Fruit fly (Drosophila melanogaster): Measurements from ENCODE around the gene tin.
A peak's percentile ranks its signal among the peaks of the same experiment; 100 is the strongest.

Gene tin

dm6 chr3R:21330542-21330941 is 48.2 kb upstream of the tin start (continued):
- TF ChIP-seq schlank (tag; optimal IDR thresholded peaks at IDR 0.05) = no peak
- TF ChIP-seq CG4854 (GFP tag; optimal IDR thresholded peaks at IDR 0.05) = no peak
- TF ChIP-seq btn (GFP tag; optimal IDR thresholded peaks at IDR 0.05) = no peak
- no peak for TF ChIP-seq mirr (GFP tag; optimal IDR thresholded peaks at IDR 0.05)
- TF ChIP-seq esg (GFP tag; conservative IDR thresholded peaks at IDR 0.05) = peak; percentile 53
- TF ChIP-seq CG7963 (GFP tag; IDR thresholded peaks at IDR 0.05; ENCODE audit: partially characterized antibody) = no peak
- TF ChIP-seq fru (optimal IDR thresholded peaks at IDR 0.05) = no peak
- TF ChIP-seq aop (GFP tag; IDR thresholded peaks at IDR 0.05) = no peak
- peak; percentile 26 for TF ChIP-seq maf-S (GFP tag; optimal IDR thresholded peaks at IDR 0.05)
- TF ChIP-seq Hr78 (GFP tag; optimal IDR thresholded peaks at IDR 0.05) = no peak
- no peak for TF ChIP-seq ash1 (GFP tag; optimal IDR thresholded peaks at IDR 0.05)
- peak; percentile 48 for TF ChIP-seq HLH3B (GFP tag; IDR thresholded peaks at IDR 0.05)
- TF ChIP-seq pnt (GFP tag; optimal IDR thresholded peaks at IDR 0.05) = peak; percentile 36
- TF ChIP-seq gcm2 (GFP tag; optimal IDR thresholded peaks at IDR 0.05) = no peak
- peak; percentile 24 for TF ChIP-seq CG1529 (GFP tag; optimal IDR thresholded peaks at IDR 0.05)
- TF ChIP-seq Drgx (GFP tag; IDR thresholded peaks at IDR 0.05) = 0 out of 2 replicates have a peak, but pooled peaks have one; percentile 29
- TF ChIP-seq Usf (GFP tag; optimal IDR thresholded peaks at IDR 0.05) = no peak
- no peak for TF ChIP-seq CG34224 (GFP tag; IDR thresholded peaks at IDR 0.05; ENCODE audit: partially characterized antibody)
- peak; percentile 24 for TF ChIP-seq Hr3 (GFP tag; optimal IDR thresholded peaks at IDR 0.05)
- TF ChIP-seq CG1647 (GFP tag; optimal IDR thresholded peaks at IDR 0.05) = no peak
- TF ChIP-seq gsb (GFP tag; IDR thresholded peaks at IDR 0.05) = no peak
- peak; percentile 36 for TF ChIP-seq Camta (GFP tag; optimal IDR thresholded peaks at IDR 0.05)
- peak; percentile 67 for TF ChIP-seq CG17829 (tag; optimal IDR thresholded peaks at IDR 0.05)
- TF ChIP-seq CG10321 (GFP tag; IDR thresholded peaks at IDR 0.05) = no peak
- TF ChIP-seq CG7556 (GFP tag; optimal IDR thresholded peaks at IDR 0.05) = peak; percentile 57
- peak; percentile 51 for TF ChIP-seq fd102C (GFP tag; optimal IDR thresholded peaks at IDR 0.05)
- TF ChIP-seq seq (GFP tag; IDR thresholded peaks at IDR 0.05) = peak; percentile 58
- TF ChIP-seq zfh1 (GFP tag; IDR thresholded peaks at IDR 0.05) = peak; percentile 72
- TF ChIP-seq salm (tag; optimal IDR thresholded peaks at IDR 0.05) = peak; percentile 34
- no peak for TF ChIP-seq CG13287 (GFP tag; IDR thresholded peaks at IDR 0.05; ENCODE audit: partially characterized antibody)
- TF ChIP-seq cato (GFP tag; optimal IDR thresholded peaks at IDR 0.05; ENCODE audit: borderline replicate concordance) = no peak
- TF ChIP-seq NFAT (GFP tag; IDR thresholded peaks at IDR 0.05) = no peak
- TF ChIP-seq Xrp1 (GFP tag; IDR thresholded peaks at IDR 0.05) = peak; percentile 79
- TF ChIP-seq CG7357 (GFP tag; IDR thresholded peaks at IDR 0.05) = peak; percentile 41; the same call in 1 of the 3 replicates
- no peak for TF ChIP-seq fd96Cb (tag; optimal IDR thresholded peaks at IDR 0.05)
- peak; percentile 48 for TF ChIP-seq CG30403 (GFP tag; optimal IDR thresholded peaks at IDR 0.05)
- no peak for TF ChIP-seq Deaf1 (tag; optimal IDR thresholded peaks at IDR 0.05)
- TF ChIP-seq CoRest (tag; optimal IDR thresholded peaks at IDR 0.05) = peak; percentile 56
- TF ChIP-seq CG30020 (tag; optimal IDR thresholded peaks at IDR 0.05) = peak; percentile 6
- 0 out of 2 replicates have a peak, but pooled peaks have one; percentile 35 for TF ChIP-seq stc (GFP tag; IDR thresholded peaks at IDR 0.05)
- TF ChIP-seq bab2 (GFP tag; optimal IDR thresholded peaks at IDR 0.05) = no peak
- no peak for TF ChIP-seq sr (GFP tag; IDR thresholded peaks at IDR 0.05)
- no peak for TF ChIP-seq Dfd (GFP tag; optimal IDR thresholded peaks at IDR 0.05)
- TF ChIP-seq lbe (GFP tag; optimal IDR thresholded peaks at IDR 0.05) = no peak
- TF ChIP-seq CTCF (GFP tag; optimal IDR thresholded peaks at IDR 0.05) = peak; percentile 18
- TF ChIP-seq Myb (GFP tag; optimal IDR thresholded peaks at IDR 0.05) = peak; percentile 28
- peak; percentile 17 for TF ChIP-seq CG10462 (GFP tag; optimal IDR thresholded peaks at IDR 0.05)
- peak; percentile 26 for TF ChIP-seq phol (tag; optimal IDR thresholded peaks at IDR 0.05)
- TF ChIP-seq MTF-1 (GFP tag; optimal IDR thresholded peaks at IDR 0.05; ENCODE audit: borderline replicate concordance) = peak; percentile 30
- TF ChIP-seq stwl (tag; optimal IDR thresholded peaks at IDR 0.05) = no peak
- TF ChIP-seq CG10147 (GFP tag; optimal IDR thresholded peaks at IDR 0.05) = no peak
- no peak for TF ChIP-seq tll (GFP tag; optimal IDR thresholded peaks at IDR 0.05)

Measured in whole organism, embryonic.